Worm (Caenorhabditis elegans): ENCODE measurements around the gene F09D12.2.
"Not testable (repeated sequence)": the region's sequence is repeated elsewhere in the genome, so short reads cannot be mapped to it uniquely, and the experiment has no call there.

The F09D12.2 gene

ce11 chrIV:3444614-3445013, 613 bp upstream of the F09D12.2 start, which contains the start of gene F58E2.5:
Gene F58E2.5 (plus strand): TSS chrIV:3444914.
- no peak for TF ChIP-seq him-1 (tag; optimal IDR thresholded peaks at IDR 0.05)
- TF ChIP-seq W03F9.2 (tag; optimal IDR thresholded peaks at IDR 0.05) = no peak
- TF ChIP-seq dao-5 (tag; optimal IDR thresholded peaks at IDR 0.05) = no peak

ce11 chrIV:3442513-3442912, 1.5 kb downstream of the F09D12.2 start:
- TF ChIP-seq dao-5 (tag; optimal IDR thresholded peaks at IDR 0.05) = no peak
- TF ChIP-seq him-1 (tag; optimal IDR thresholded peaks at IDR 0.05) = no peak
- no peak for TF ChIP-seq W03F9.2 (tag; optimal IDR thresholded peaks at IDR 0.05)

- no peak for TF ChIP-seq dao-5 (tag; optimal IDR thresholded peaks at IDR 0.05)
- no peak for TF ChIP-seq W03F9.2 (tag; optimal IDR thresholded peaks at IDR 0.05)
- no peak for TF ChIP-seq him-1 (tag; optimal IDR thresholded peaks at IDR 0.05)
Measured at ce11 chrIV:3440848-3441247, 3.2 kb downstream of the F09D12.2 start, which contains the start of gene grd-10. Gene grd-10 (plus strand): TSS chrIV:3441055.

- TF ChIP-seq W03F9.2 (tag; optimal IDR thresholded peaks at IDR 0.05) (no peak), him-1 (tag; optimal IDR thresholded peaks at IDR 0.05) (no peak), dao-5 (tag; optimal IDR thresholded peaks at IDR 0.05) (no peak)
Measured at ce11 chrIV:3439354-3439753, 4.6 kb downstream of the F09D12.2 start, which contains the start of gene grd-3. Gene grd-3 (plus strand): TSS chrIV:3439655.

- TF ChIP-seq W03F9.2 (tag; optimal IDR thresholded peaks at IDR 0.05) (no peak), dao-5 (tag; optimal IDR thresholded peaks at IDR 0.05) (no peak), him-1 (tag; optimal IDR thresholded peaks at IDR 0.05) (no peak)
Measured at ce11 chrIV:3438022-3438421, 6.0 kb downstream of the F09D12.2 start, which contains the start of gene grd-13. Gene grd-13 (plus strand): TSS chrIV:3438312.

ce11 chrIV:3436021-3436420, 8.0 kb downstream of the F09D12.2 start, which contains the start of gene srz-32:
Gene srz-32 (plus strand): TSS chrIV:3436321.
- TF ChIP-seq him-1 (tag; optimal IDR thresholded peaks at IDR 0.05) (no peak), W03F9.2 (tag; optimal IDR thresholded peaks at IDR 0.05) (no peak), dao-5 (tag; optimal IDR thresholded peaks at IDR 0.05) (no peak)

ce11 chrIV:3433387-3433786, 10.6 kb downstream of the F09D12.2 start, which contains the start of gene C04C3.7:
Gene C04C3.7 (minus strand): TSS chrIV:3433487.
- not testable (repeated sequence) for TF ChIP-seq W03F9.2, him-1, dao-5 (tag; optimal IDR thresholded peaks at IDR 0.05)

- TF ChIP-seq him-1 (tag; optimal IDR thresholded peaks at IDR 0.05) (no peak), dao-5 (tag; optimal IDR thresholded peaks at IDR 0.05) (no peak), W03F9.2 (tag; optimal IDR thresholded peaks at IDR 0.05) (no peak)
Measured at ce11 chrIV:3428434-3428950, 15.5 kb downstream of the F09D12.2 start, which contains the start of the genes C04C3.9 and srz-60. Gene C04C3.9 (minus strand): TSS chrIV:3428534. Gene srz-60 (plus strand): TSS chrIV:3428900.

ce11 chrIV:3422516-3422915, 21.5 kb downstream of the F09D12.2 start, which contains the start of gene C04C3.6:
Gene C04C3.6 (minus strand): TSS chrIV:3422616.
- no peak for TF ChIP-seq W03F9.2 (tag; optimal IDR thresholded peaks at IDR 0.05)
- no peak for TF ChIP-seq him-1 (tag; optimal IDR thresholded peaks at IDR 0.05)
- no peak for TF ChIP-seq dao-5 (tag; optimal IDR thresholded peaks at IDR 0.05)

- TF ChIP-seq dao-5 (tag; optimal IDR thresholded peaks at IDR 0.05) = no peak
- no peak for TF ChIP-seq him-1 (tag; optimal IDR thresholded peaks at IDR 0.05)
- no peak for TF ChIP-seq W03F9.2 (tag; optimal IDR thresholded peaks at IDR 0.05)
Measured at ce11 chrIV:3418741-3419140, 25.3 kb downstream of the F09D12.2 start.

- no peak for TF ChIP-seq dao-5 (tag; optimal IDR thresholded peaks at IDR 0.05)
Measured at ce11 chrIV:3415383-3415782, 28.6 kb downstream of the F09D12.2 start, which contains the start of gene lgc-9. Gene lgc-9 (plus strand): TSS chrIV:3415683.

- TF ChIP-seq W03F9.2 (tag; optimal IDR thresholded peaks at IDR 0.05) (no peak), dao-5 (tag; optimal IDR thresholded peaks at IDR 0.05) (no peak), him-1 (tag; optimal IDR thresholded peaks at IDR 0.05) (no peak)
Measured at ce11 chrIV:3400941-3401340, 43.1 kb downstream of the F09D12.2 start.

ce11 chrIV:3399015-3399722, 44.8 kb downstream of the F09D12.2 start, which contains the start of the genes dyf-3 and pdhb-1:
Gene dyf-3 (minus strand): TSS chrIV:3399231.
Gene pdhb-1 (plus strand): TSS chrIV:3399672.
- TF ChIP-seq him-1 (tag; optimal IDR thresholded peaks at IDR 0.05) (no peak), W03F9.2 (tag; optimal IDR thresholded peaks at IDR 0.05) (no peak), dao-5 (tag; optimal IDR thresholded peaks at IDR 0.05) (no peak)

- TF ChIP-seq dao-5 (tag; optimal IDR thresholded peaks at IDR 0.05) = no peak
- no peak for TF ChIP-seq him-1 (tag; optimal IDR thresholded peaks at IDR 0.05)
- no peak for TF ChIP-seq W03F9.2 (tag; optimal IDR thresholded peaks at IDR 0.05)
Measured at ce11 chrIV:3398078-3398477, 45.9 kb downstream of the F09D12.2 start.

Data from whole organism, L4/young adult.